Fruit fly (Drosophila melanogaster) whole organism, adult: ENCODE data around the gene Nost.
A peak's percentile ranks its signal among the peaks of the same experiment; 100 is the strongest.

ENCODE experiments used
- CG11617 ChIP-seq: fragments of 200-800 bp; sonication (Bioruptor generic); optimal IDR thresholded peaks from 2 replicates; lab custom pipeline; 2017; ENCODE audit warnings: mild to moderate bottlenecking, missing biosample characterization, missing genetic modification reagents, missing genetic modification characterization
- CG12768 ChIP-seq: fragments of 200-800 bp; sonication (Bioruptor generic); optimal IDR thresholded peaks from 2 replicates; lab custom pipeline; 2017; ENCODE audit warnings: missing biosample characterization, missing genetic modification characterization, mild to moderate bottlenecking, moderate library complexity, missing genetic modification reagents
- CG14711 ChIP-seq: fragments of 200-800 bp; sonication (Bioruptor generic); optimal IDR thresholded peaks from 2 replicates; lab custom pipeline; 2018; ENCODE audit warnings: missing biosample characterization, mild to moderate bottlenecking, missing genetic modification characterization, moderate library complexity
- CG1620 ChIP-seq: fragments of 200-800 bp; sonication (Bioruptor generic); optimal IDR thresholded peaks from 2 replicates; lab custom pipeline; 2016; ENCODE audit warnings: missing biosample characterization, missing genetic modification characterization
- CG33017 ChIP-seq: fragments of 200-800 bp; sonication (Bioruptor generic); optimal IDR thresholded peaks from 2 replicates; lab custom pipeline; 2018; ENCODE audit warnings: missing biosample characterization, mild to moderate bottlenecking, missing genetic modification characterization, moderate library complexity
- CG5204 ChIP-seq: fragments of 200-800 bp; sonication (Bioruptor generic); optimal IDR thresholded peaks from 2 replicates; lab custom pipeline; 2016; ENCODE audit warnings: missing biosample characterization, missing genetic modification characterization
- CG7045 ChIP-seq: fragments of 200-800 bp; sonication (Bioruptor generic); optimal IDR thresholded peaks from 2 replicates; lab custom pipeline; 2017; ENCODE audit warnings: missing biosample characterization, mild to moderate bottlenecking, missing genetic modification characterization
- CG7101 ChIP-seq: fragments of 200-800 bp; sonication (Bioruptor generic); optimal IDR thresholded peaks from 2 replicates; lab custom pipeline; 2018; ENCODE audit warnings: missing biosample characterization, mild to moderate bottlenecking, missing genetic modification characterization, moderate library complexity
- Clk ChIP-seq: fragments of 200-800 bp; sonication (Bioruptor generic); optimal IDR thresholded peaks from 2 replicates; lab custom pipeline; 2017; ENCODE audit warnings: missing biosample characterization, missing genetic modification characterization
- Crg-1 ChIP-seq: fragments of 200-800 bp; sonication (Bioruptor generic); optimal IDR thresholded peaks from 2 replicates; lab custom pipeline; 2016; ENCODE audit warnings: missing biosample characterization, missing genetic modification characterization
- Hr96 ChIP-seq: fragments of 200-800 bp; sonication (Bioruptor generic); optimal IDR thresholded peaks from 2 replicates; lab custom pipeline; 2016; ENCODE audit warnings: missing biosample characterization, missing genetic modification characterization
- Mnt ChIP-seq: fragments of 200-800 bp; sonication (Bioruptor generic); optimal IDR thresholded peaks from 2 replicates; lab custom pipeline; 2016; ENCODE audit warnings: missing biosample characterization, mild to moderate bottlenecking, missing genetic modification characterization
- bab1 ChIP-seq: fragments of 200-800 bp; sonication (Bioruptor generic); optimal IDR thresholded peaks from 3 replicates; lab custom pipeline; 2019; ENCODE audit warnings: missing biosample characterization, mild to moderate bottlenecking, missing genetic modification characterization, moderate library complexity
- cic ChIP-seq: fragments of 200-800 bp; sonication (Bioruptor generic); optimal IDR thresholded peaks from 2 replicates; lab custom pipeline; 2017; ENCODE audit warnings: missing biosample characterization, mild to moderate bottlenecking, missing genetic modification characterization, moderate library complexity
- cnc ChIP-seq, 2 experiments: fragments of >200 bp; optimal IDR thresholded peaks; 2 replicates each; lab custom pipeline; 2017
- ovo ChIP-seq: fragments of 200-800 bp; sonication (Bioruptor generic); optimal IDR thresholded peaks from 2 replicates; lab custom pipeline; 2016; ENCODE audit warnings: missing biosample characterization, missing genetic modification characterization
- pad ChIP-seq: fragments of 200-800 bp; sonication (Bioruptor generic); optimal IDR thresholded peaks from 3 replicates; lab custom pipeline; 2017; ENCODE audit warnings: missing biosample characterization, missing genetic modification characterization, mild to moderate bottlenecking, moderate library complexity, missing genetic modification reagents
- tj ChIP-seq: fragments of 200-800 bp; sonication (Bioruptor generic); optimal IDR thresholded peaks from 3 replicates; lab custom pipeline; 2017; ENCODE audit warnings: missing biosample characterization, mild to moderate bottlenecking, missing genetic modification characterization, moderate library complexity
- toe ChIP-seq: fragments of 200-800 bp; sonication (Bioruptor generic); optimal IDR thresholded peaks from 2 replicates; lab custom pipeline; 2016; ENCODE audit warnings: missing biosample characterization, missing genetic modification characterization

Nost gene

dm6 chrX:9093912-9094311, 63.9 kb downstream of the Nost start:
- TF ChIP-seq cnc (optimal IDR thresholded peaks at IDR 0.05; lab: Kevin White, UChicago) (no peak), Mnt (GFP tag; lab: Kevin White, UChicago) (no peak), Clk (GFP tag; lab: Kevin White, UChicago) (no peak), pad (GFP tag; lab: Kevin White, UChicago) (no peak), CG11617 (GFP tag; lab: Kevin White, UChicago) (no peak), CG5204 (no peak), cic (GFP tag; lab: Kevin White, UChicago) (no peak), CG12768 (GFP tag; lab: Kevin White, UChicago) (no peak), CG1620 (GFP tag; lab: Kevin White, UChicago) (no peak), bab1 (GFP tag; lab: Kevin White, UChicago) (no peak), CG7101 (tag; lab: Kevin White, UChicago) (no peak)

- TF ChIP-seq bab1 (GFP tag; lab: Kevin White, UChicago) (no peak), CG7101 (tag; lab: Kevin White, UChicago) (no peak), ovo (GFP tag; lab: Kevin White, UChicago) (no peak), CG7045 (GFP tag; lab: Kevin White, UChicago) (no peak), Clk (GFP tag; lab: Kevin White, UChicago) (no peak), CG33017 (tag; lab: Kevin White, UChicago) (no peak), toe (GFP tag; lab: Kevin White, UChicago) (no peak), Mnt (GFP tag; lab: Kevin White, UChicago) (no peak), CG11617 (GFP tag; lab: Kevin White, UChicago) (no peak), Crg-1 (GFP tag; lab: Kevin White, UChicago) (no peak), CG14711 (no peak), tj (GFP tag; lab: Kevin White, UChicago) (no peak), CG12768 (GFP tag; lab: Kevin White, UChicago) (no peak), pad (GFP tag; lab: Kevin White, UChicago) (no peak), CG5204 (no peak), cic (GFP tag; lab: Kevin White, UChicago) (no peak), Hr96 (GFP tag; lab: Kevin White, UChicago) (no peak), cnc (optimal IDR thresholded peaks at IDR 0.05; lab: Kevin White, UChicago) (no peak)
Observed at dm6 chrX:9102125-9102524, 72.1 kb downstream of the Nost start.

dm6 chrX:9103308-9104185, 73.5 kb downstream of the Nost start, which contains the start of gene CG7766:
Gene CG7766 (minus strand): TSS chrX:9103739.
- TF ChIP-seq CG7101 (tag; lab: Kevin White, UChicago) (no peak), Crg-1 (GFP tag; lab: Kevin White, UChicago) (no peak), Mnt (GFP tag; lab: Kevin White, UChicago) (peak; percentile 71), CG11617 (GFP tag; lab: Kevin White, UChicago) (no peak), Clk (GFP tag; lab: Kevin White, UChicago) (no peak), cic (GFP tag; lab: Kevin White, UChicago) (peak; percentile 39), bab1 (GFP tag; lab: Kevin White, UChicago) (peak; percentile 12), ovo (GFP tag; lab: Kevin White, UChicago) (no peak), CG12768 (GFP tag; lab: Kevin White, UChicago) (no peak)
